Worm (Caenorhabditis elegans): ENCODE data around the gene tag-266.

DNA sequence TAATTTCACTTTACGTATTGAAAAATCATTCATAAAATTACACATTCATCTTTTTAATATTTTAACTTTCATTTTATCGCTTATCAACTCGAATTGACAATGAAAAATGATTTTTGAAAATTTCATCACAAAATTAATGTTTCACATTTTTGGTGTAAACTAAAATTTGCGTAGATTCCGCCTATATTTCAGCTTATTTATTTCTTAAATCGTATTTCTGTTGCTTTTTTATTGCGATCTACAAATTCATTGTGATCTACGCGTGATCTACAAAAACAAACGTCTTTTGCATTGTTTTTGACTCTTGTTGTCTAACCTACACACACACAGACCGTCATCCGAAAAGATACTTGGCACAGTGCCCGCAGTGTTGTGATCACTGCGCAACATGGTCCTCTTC lies 48.1 kb upstream of the tag-266 start:
- no peak for TF ChIP-seq med-1 (GFP tag; optimal IDR thresholded peaks at IDR 0.05; ENCODE audit: insufficient read depth)
- no peak for TF ChIP-seq tab-1 (GFP tag; IDR thresholded peaks at IDR 0.05)
- no peak for TF ChIP-seq ztf-23 (GFP tag; IDR thresholded peaks at IDR 0.05)
- no peak for TF ChIP-seq ref-1 (GFP tag; conservative IDR thresholded peaks at IDR 0.05)
- TF ChIP-seq klf-2 (GFP tag; conservative IDR thresholded peaks at IDR 0.05), result no peak
- no peak for TF ChIP-seq cog-1 (tag; optimal IDR thresholded peaks at IDR 0.05)
- no peak for TF ChIP-seq flt-1 (GFP tag; IDR thresholded peaks at IDR 0.05)
- no peak for TF ChIP-seq T22C8.4 (GFP tag; IDR thresholded peaks at IDR 0.05)
